Fruit fly (Drosophila melanogaster) whole organism, embryonic: ENCODE data around the gene Mbs.

ENCODE experiments used
- Aef1 ChIP-seq: fragments of 200-800 bp; sonication (Bioruptor generic); IDR thresholded peaks from 3 replicates; pipeline ENCODE4 v1.3.6; 2022; ENCODE audit warnings: missing biosample characterization, missing genetic modification characterization
- Atf-2 ChIP-seq: fragments of 200-800 bp; sonication (Bioruptor generic); optimal IDR thresholded peaks from 2 replicates; lab custom pipeline; 2016; ENCODE audit warnings: missing biosample characterization, missing genetic modification characterization
- B-H2 ChIP-seq: fragments of 200-800 bp; sonication (Bioruptor generic); optimal IDR thresholded peaks from 2 replicates; lab custom pipeline; 2018; ENCODE audit warnings: missing biosample characterization, mild to moderate bottlenecking, missing genetic modification characterization
- BtbVII ChIP-seq: fragments of 200-800 bp; sonication (Bioruptor generic); optimal IDR thresholded peaks from 3 replicates; lab custom pipeline; 2017; ENCODE audit warnings: missing biosample characterization, mild to moderate bottlenecking, missing genetic modification characterization
- CG10979 ChIP-seq: fragments of 200-800 bp; sonication (Bioruptor generic); optimal IDR thresholded peaks from 2 replicates; lab custom pipeline; 2018; ENCODE audit warnings: missing biosample characterization, mild to moderate bottlenecking, missing genetic modification characterization, moderate library complexity
- CG12236 ChIP-seq: fragments of 200-800 bp; sonication (Bioruptor generic); optimal IDR thresholded peaks from 2 replicates; lab custom pipeline; 2016; ENCODE audit warnings: missing biosample characterization, missing genetic modification characterization
- CG1233 ChIP-seq: fragments of 200-800 bp; sonication (Bioruptor generic); optimal IDR thresholded peaks from 4 replicates; lab custom pipeline; 2018; ENCODE audit warnings: missing biosample characterization, mild to moderate bottlenecking, missing genetic modification characterization
- CG12659 ChIP-seq: fragments of 200-800 bp; sonication (Bioruptor generic); optimal IDR thresholded peaks from 3 replicates; lab custom pipeline; 2017; ENCODE audit warnings: mild to moderate bottlenecking, missing biosample characterization, missing genetic modification reagents, missing genetic modification characterization
- CG12769 ChIP-seq: fragments of 200-800 bp; sonication (Bioruptor generic); optimal IDR thresholded peaks from 2 replicates; lab custom pipeline; 2019; ENCODE audit warnings: missing biosample characterization, mild to moderate bottlenecking, missing genetic modification characterization, moderate library complexity
- CG13775 ChIP-seq: fragments of 200-800 bp; sonication (Bioruptor generic); optimal IDR thresholded peaks from 3 replicates; lab custom pipeline; 2017; ENCODE audit warnings: missing biosample characterization, mild to moderate bottlenecking, missing genetic modification characterization
- CG17568 ChIP-seq: fragments of 200-800 bp; sonication (Bioruptor generic); optimal IDR thresholded peaks from 2 replicates; lab custom pipeline; 2018; ENCODE audit warnings: missing biosample characterization, mild to moderate bottlenecking, missing genetic modification characterization, moderate library complexity
- CG1792 ChIP-seq: fragments of 200-800 bp; sonication (Bioruptor generic); optimal IDR thresholded peaks from 2 replicates; lab custom pipeline; 2016; ENCODE audit warnings: missing biosample characterization, missing genetic modification characterization
- CG18262 ChIP-seq: fragments of 200-800 bp; optimal IDR thresholded peaks from 3 replicates; lab custom pipeline; 2019; ENCODE audit warnings: missing biosample characterization, mild to moderate bottlenecking, missing genetic modification characterization, moderate library complexity
- CG18619 ChIP-seq: fragments of 200-800 bp; sonication (Bioruptor generic); optimal IDR thresholded peaks from 3 replicates; lab custom pipeline; 2017; ENCODE audit warnings: missing biosample characterization, mild to moderate bottlenecking, missing genetic modification characterization
- CG30431 ChIP-seq: fragments of 200-800 bp; sonication (Bioruptor generic); optimal IDR thresholded peaks from 2 replicates; lab custom pipeline; 2017; ENCODE audit warnings: missing biosample characterization, missing genetic modification characterization
- CG31388 ChIP-seq: fragments of 200-800 bp; sonication (Bioruptor generic); optimal IDR thresholded peaks from 2 replicates; lab custom pipeline; 2016; ENCODE audit warnings: missing biosample characterization, missing genetic modification characterization
- CG5953 ChIP-seq: fragments of 200-800 bp; sonication (Bioruptor generic); IDR thresholded peaks from 2 replicates; pipeline ENCODE4 v1.3.6; 2022; ENCODE audit warnings: missing biosample characterization, missing genetic modification characterization
- CG7271 ChIP-seq: fragments of 200-800 bp; sonication (Bioruptor generic); optimal IDR thresholded peaks from 2 replicates; lab custom pipeline; 2018; ENCODE audit warnings: missing biosample characterization, mild to moderate bottlenecking, missing genetic modification characterization, moderate library complexity
- CG7786 ChIP-seq: fragments of 200-800 bp; sonication (Bioruptor generic); optimal IDR thresholded peaks from 2 replicates; lab custom pipeline; 2016; ENCODE audit warnings: missing biosample characterization, missing genetic modification characterization
- CG9437 ChIP-seq: fragments of 200-800 bp; sonication (Bioruptor generic); optimal IDR thresholded peaks from 2 replicates; lab custom pipeline; 2018; ENCODE audit warnings: missing biosample characterization, mild to moderate bottlenecking, missing genetic modification characterization
- CHES-1-like ChIP-seq: fragments of 200-800 bp; sonication (Bioruptor generic); optimal IDR thresholded peaks from 2 replicates; lab custom pipeline; 2016; ENCODE audit warnings: missing biosample characterization, missing genetic modification characterization
- Elba2 ChIP-seq: fragments of 200-800 bp; sonication (Bioruptor generic); optimal IDR thresholded peaks from 3 replicates; lab custom pipeline; 2016; ENCODE audit warnings: missing biosample characterization, missing genetic modification characterization
- H15 ChIP-seq: fragments of 200-800 bp; sonication (Bioruptor generic); IDR thresholded peaks from 3 replicates; pipeline ENCODE4 v1.3.6; 2022; ENCODE audit warnings: missing biosample characterization, missing genetic modification characterization
- HLHmδ ChIP-seq: fragments of 200-800 bp; sonication (Bioruptor generic); optimal IDR thresholded peaks from 2 replicates; lab custom pipeline; 2018; ENCODE audit warnings: missing biosample characterization, mild to moderate bottlenecking, missing genetic modification characterization, moderate library complexity
- Max ChIP-seq: fragments of 200-800 bp; sonication (Bioruptor generic); optimal IDR thresholded peaks from 2 replicates; lab custom pipeline; 2016; ENCODE audit warnings: missing biosample characterization, mild to moderate bottlenecking, missing genetic modification characterization
- Neu2 ChIP-seq: fragments of 200-800 bp; sonication (Bioruptor generic); optimal IDR thresholded peaks from 3 replicates; lab custom pipeline; 2016; ENCODE audit warnings: missing biosample characterization, missing genetic modification characterization, borderline replicate concordance
- Oaz ChIP-seq: fragments of 200-800 bp; sonication (Bioruptor generic); IDR thresholded peaks from 2 replicates; pipeline ENCODE4 v1.3.6; 2022; ENCODE audit warnings: missing biosample characterization, missing genetic modification characterization
- Sry-β ChIP-seq: fragments of 200-800 bp; sonication (Bioruptor generic); optimal IDR thresholded peaks from 2 replicates; lab custom pipeline; 2018; ENCODE audit warnings: missing biosample characterization, mild to moderate bottlenecking, missing genetic modification characterization, moderate library complexity
- Taf1 ChIP-seq: fragments of 200-800 bp; sonication (Bioruptor generic); IDR thresholded peaks from 2 replicates; pipeline ENCODE4 v1.3.6; 2022; ENCODE audit warnings: missing biosample characterization, missing genetic modification characterization
- Vsx1 ChIP-seq: fragments of 200-800 bp; sonication (Bioruptor generic); optimal IDR thresholded peaks from 2 replicates; lab custom pipeline; 2017; ENCODE audit warnings: missing biosample characterization, mild to moderate bottlenecking, missing genetic modification characterization, missing genetic modification reagents
- YL-1 ChIP-seq: fragments of 200-800 bp; sonication (Bioruptor generic); optimal IDR thresholded peaks from 3 replicates; lab custom pipeline; 2017; ENCODE audit warnings: missing biosample characterization, mild to moderate bottlenecking, missing genetic modification characterization
- aop ChIP-seq: fragments of 200-800 bp; sonication (Bioruptor generic); IDR thresholded peaks from 2 replicates; pipeline ENCODE4 v1.3.6; 2022; ENCODE audit warnings: missing biosample characterization, missing genetic modification characterization
- ato ChIP-seq: fragments of 200-800 bp; sonication (Bioruptor generic); IDR thresholded peaks from 2 replicates; pipeline ENCODE4 v1.3.6; 2022; ENCODE audit warnings: missing biosample characterization, missing genetic modification characterization; ENCODE audit not compliant: partially characterized antibody
- bigmax ChIP-seq: fragments of 200-800 bp; sonication (Bioruptor generic); optimal IDR thresholded peaks from 2 replicates; lab custom pipeline; 2018; ENCODE audit warnings: missing biosample characterization, mild to moderate bottlenecking, missing genetic modification characterization
- chn ChIP-seq: fragments of 200-800 bp; sonication (Bioruptor generic); optimal IDR thresholded peaks from 2 replicates; lab custom pipeline; 2016; ENCODE audit warnings: missing biosample characterization, missing genetic modification characterization
- grn ChIP-seq: fragments of 200-800 bp; sonication (Bioruptor generic); optimal IDR thresholded peaks from 3 replicates; lab custom pipeline; 2017; ENCODE audit warnings: missing biosample characterization, missing genetic modification characterization
- ham ChIP-seq: fragments of 200-800 bp; sonication (Bioruptor generic); IDR thresholded peaks from 2 replicates; pipeline ENCODE4 v1.3.6; 2022; ENCODE audit warnings: missing biosample characterization, missing genetic modification characterization
- lab ChIP-seq: fragments of 200-800 bp; sonication (Bioruptor generic); optimal IDR thresholded peaks from 3 replicates; lab custom pipeline; 2017; ENCODE audit warnings: missing biosample characterization, missing genetic modification characterization, mild to moderate bottlenecking, moderate library complexity, missing genetic modification reagents
- lilli ChIP-seq: fragments of 200-800 bp; sonication (Bioruptor generic); optimal IDR thresholded peaks from 3 replicates; lab custom pipeline; 2016; ENCODE audit warnings: missing biosample characterization, missing genetic modification characterization
- maf-S ChIP-seq: fragments of 200-800 bp; sonication (Bioruptor generic); optimal IDR thresholded peaks from 2 replicates; lab custom pipeline; 2016; ENCODE audit warnings: missing biosample characterization, missing genetic modification characterization
- mam ChIP-seq: fragments of 200-800 bp; sonication (Bioruptor generic); optimal IDR thresholded peaks from 3 replicates; lab custom pipeline; 2016; ENCODE audit warnings: missing biosample characterization, missing genetic modification characterization
- nerfin-1 ChIP-seq: fragments of 200-800 bp; sonication (Bioruptor generic); optimal IDR thresholded peaks from 3 replicates; lab custom pipeline; 2019; ENCODE audit warnings: missing biosample characterization, mild to moderate bottlenecking, missing genetic modification characterization, moderate library complexity
- nerfin-2 ChIP-seq: fragments of 200-800 bp; sonication (Bioruptor generic); IDR thresholded peaks from 2 replicates; pipeline ENCODE4 v1.3.6; 2022; ENCODE audit warnings: missing biosample characterization, missing genetic modification characterization; ENCODE audit not compliant: partially characterized antibody
- onecut ChIP-seq: fragments of 200-800 bp; sonication (Bioruptor generic); IDR thresholded peaks from 2 replicates; pipeline ENCODE4 v1.3.6; 2022; ENCODE audit warnings: missing biosample characterization, missing genetic modification characterization
- otp ChIP-seq: fragments of 200-800 bp; sonication (Bioruptor generic); IDR thresholded peaks from 3 replicates; pipeline ENCODE4, ENCODE4 v1.3.6; 2022; ENCODE audit warnings: missing biosample characterization, missing genetic modification characterization
- peb ChIP-seq: fragments of 200-800 bp; sonication (Bioruptor generic); IDR thresholded peaks from 2 replicates; pipeline ENCODE4 v1.3.6; 2022; ENCODE audit warnings: missing biosample characterization, missing genetic modification characterization
- pum ChIP-seq: fragments of 200-800 bp; sonication (Bioruptor generic); optimal IDR thresholded peaks from 2 replicates; lab custom pipeline; 2016; ENCODE audit warnings: missing biosample characterization, missing genetic modification characterization
- sens-2 ChIP-seq: fragments of 200-800 bp; sonication (Bioruptor generic); IDR thresholded peaks from 2 replicates; pipeline ENCODE4 v1.3.6; 2022; ENCODE audit warnings: missing biosample characterization, missing genetic modification characterization
- so ChIP-seq: fragments of 200-800 bp; sonication (Bioruptor generic); IDR thresholded peaks from 3 replicates; pipeline ENCODE4 v1.3.6; 2022; ENCODE audit warnings: missing biosample characterization, missing genetic modification characterization
- unpg ChIP-seq: fragments of 200-800 bp; sonication (Bioruptor generic); optimal IDR thresholded peaks from 3 replicates; lab custom pipeline; 2018; ENCODE audit warnings: missing biosample characterization, mild to moderate bottlenecking, missing genetic modification characterization, moderate library complexity

Mbs gene

dm6 chr3L:16021064-16021683, 30.6 kb upstream of the Mbs start (continued):
- TF ChIP-seq unpg (GFP tag; lab: Kevin White, UChicago) (peak; percentile 65), nerfin-1 (tag; lab: Kevin White, UChicago) (peak; percentile 47), sens-2 (GFP tag; lab: Robert Waterston, UW) (peak; percentile 23; the same call in 1 of the 2 replicates), peb (GFP tag; lab: Robert Waterston, UW) (peak; percentile 36; the same call in 1 of the 2 replicates), CG10979 (tag; lab: Kevin White, UChicago) (peak; percentile 84), grn (GFP tag; lab: Kevin White, UChicago) (no peak), Oaz (GFP tag; lab: Robert Waterston, UW) (no peak), Elba2 (peak; percentile 32), Sry-β (GFP tag; lab: Kevin White, UChicago) (no peak), Vsx1 (no peak), CHES-1-like (GFP tag; lab: Kevin White, UChicago) (peak; percentile 22), CG31388 (GFP tag; lab: Kevin White, UChicago) (no peak), CG5953 (GFP tag; lab: Robert Waterston, UW) (no peak), CG7271 (tag; lab: Kevin White, UChicago) (peak; percentile 4), CG17568 (GFP tag; lab: Kevin White, UChicago) (no peak), Aef1 (no peak), CG18619 (GFP tag; lab: Kevin White, UChicago) (peak; percentile 12), so (GFP tag; lab: Robert Waterston, UW) (no peak), CG9437 (GFP tag; lab: Kevin White, UChicago) (no peak), CG7786 (GFP tag; lab: Kevin White, UChicago) (peak; percentile 33), otp (GFP tag; lab: Robert Waterston, UW) (peak; percentile 36; the same call in 1 of the 3 replicates), HLHmδ (GFP tag; lab: Kevin White, UChicago) (no peak), bigmax (GFP tag; lab: Kevin White, UChicago) (no peak), ato (no peak), ham (GFP tag; lab: Robert Waterston, UW) (no peak), onecut (GFP tag; lab: Robert Waterston, UW) (peak; percentile 27; the same call in 1 of the 2 replicates), Max (peak; percentile 3), YL-1 (no peak), maf-S (GFP tag; lab: Kevin White, UChicago) (peak; percentile 38), lab (no peak), aop (GFP tag; lab: Robert Waterston, UW) (no peak), nerfin-2 (GFP tag; lab: Robert Waterston, UW) (no peak), B-H2 (GFP tag; lab: Kevin White, UChicago) (no peak), chn (GFP tag; lab: Kevin White, UChicago) (peak; percentile 61), CG18262 (tag; lab: Kevin White, UChicago) (peak; percentile 76), CG1233 (GFP tag; lab: Kevin White, UChicago) (peak; percentile 47), CG13775 (GFP tag; lab: Kevin White, UChicago) (peak; percentile 51), CG12659 (GFP tag; lab: Kevin White, UChicago) (no peak), CG12769 (tag; lab: Kevin White, UChicago) (peak; percentile 17), CG1792 (GFP tag; lab: Kevin White, UChicago) (no peak), pum (GFP tag; lab: Kevin White, UChicago) (peak; percentile 31), Neu2 (no peak), mam (peak; percentile 1), lilli (GFP tag; lab: Kevin White, UChicago) (peak; percentile 36), Taf1 (no peak), CG30431 (peak; percentile 44), CG12236 (GFP tag; lab: Kevin White, UChicago) (peak; percentile 43), Atf-2 (GFP tag; lab: Kevin White, UChicago) (peak; percentile 60), H15 (GFP tag; lab: Robert Waterston, UW) (no peak), BtbVII (no peak)
